Fruit fly (Drosophila melanogaster) whole organism, embryonic: ENCODE measurements around the gene RPA3.
"Not testable (repeated sequence)": the region's sequence is repeated elsewhere in the genome, so short reads cannot be mapped to it uniquely, and the experiment has no call there.

Experiments used
- CG1529 ChIP-seq: fragments of 200-800 bp; sonication (Bioruptor generic); optimal IDR thresholded peaks from 3 replicates; lab custom pipeline; 2018; ENCODE audit warnings: missing biosample characterization, missing genetic modification characterization
- CG3726 ChIP-seq: fragments of 200-800 bp; sonication (Bioruptor generic); IDR thresholded peaks from 3 replicates; pipeline ENCODE4, ENCODE4 v1.3.6; 2022; ENCODE audit warnings: missing biosample characterization, missing genetic modification characterization
- CG8944 ChIP-seq: fragments of 200-800 bp; sonication (Bioruptor generic); optimal IDR thresholded peaks from 3 replicates; lab custom pipeline; 2016; ENCODE audit warnings: missing biosample characterization, missing genetic modification characterization
- Vsx1 ChIP-seq: fragments of 200-800 bp; sonication (Bioruptor generic); optimal IDR thresholded peaks from 2 replicates; lab custom pipeline; 2017; ENCODE audit warnings: missing biosample characterization, mild to moderate bottlenecking, missing genetic modification characterization, missing genetic modification reagents
- dan ChIP-seq: fragments of 200-800 bp; sonication (Bioruptor generic); IDR thresholded peaks from 2 replicates; pipeline ENCODE4 v1.3.6; 2022; ENCODE audit warnings: missing biosample characterization, missing genetic modification characterization
- disco-r ChIP-seq: fragments of 200-800 bp; sonication (Bioruptor generic); optimal IDR thresholded peaks from 2 replicates; lab custom pipeline; 2016; ENCODE audit warnings: missing biosample characterization, missing genetic modification characterization
- luna ChIP-seq: fragments of 200-800 bp; sonication (Bioruptor generic); optimal IDR thresholded peaks from 2 replicates; lab custom pipeline; 2016; ENCODE audit warnings: missing biosample characterization, missing genetic modification characterization
- slbo ChIP-seq: fragments of 200-800 bp; sonication (Bioruptor generic); IDR thresholded peaks from 2 replicates; pipeline ENCODE4 v1.3.6; 2022; ENCODE audit warnings: missing biosample characterization, missing genetic modification characterization
- unc-4 ChIP-seq: fragments of 200-800 bp; sonication (Bioruptor generic); IDR thresholded peaks from 2 replicates; pipeline ENCODE4 v1.3.6; 2022; ENCODE audit warnings: missing biosample characterization, missing genetic modification characterization; ENCODE audit not compliant: partially characterized antibody
- yki ChIP-seq: fragments of >200 bp; optimal IDR thresholded peaks from 3 replicates; lab custom pipeline; 2018

- not testable (repeated sequence) for TF ChIP-seq yki (lab: Kevin White, UChicago); slbo (GFP tag; lab: Robert Waterston, UW); unc-4; CG8944 (GFP tag; lab: Kevin White, UChicago); CG1529 (GFP tag; lab: Kevin White, UChicago); luna (GFP tag; lab: Kevin White, UChicago); Vsx1; disco-r; CG3726 (GFP tag; lab: Robert Waterston, UW); dan
Observed at dm6 chrX:11633199-11633598, 17.6 kb upstream of the RPA3 start.
